Worm (Caenorhabditis elegans) whole organism, L1 larva: ENCODE data around the gene nlp-67.

ENCODE experiments used
- aha-1 ChIP-seq: fragments of 150-350 bp; optimal IDR thresholded peaks from 2 replicates; lab custom pipeline; 2014; ENCODE audit warnings: missing biosample characterization, missing genetic modification characterization
- ama-1 ChIP-seq: fragments of 150-350 bp; optimal IDR thresholded peaks from 2 replicates; lab custom pipeline; 2014
- ceh-63 ChIP-seq: fragments of 200-800 bp; sonication (Bioruptor generic); optimal IDR thresholded peaks from 2 replicates; lab custom pipeline; 2018; ENCODE audit warnings: mild to moderate bottlenecking, missing genetic modification characterization, missing compliant biosample characterization
- efl-1 ChIP-seq, 4 experiments: fragments of 150-350 bp; optimal IDR thresholded peaks in 3 of 4; peaks in 1 of 4; 1 replicate in 1 of 4; 2 replicates in 3 of 4; lab custom pipeline; 2014; ENCODE audit warnings: missing biosample characterization in 2 of 4, missing genetic modification characterization in 2 of 4, missing genetic modification reagents in 2 of 4
- nhr-11 ChIP-seq: fragments of 150-350 bp; optimal IDR thresholded peaks from 2 replicates; lab custom pipeline; 2014; ENCODE audit warnings: missing biosample characterization, missing genetic modification characterization
- nhr-28 ChIP-seq: fragments of 150-350 bp; optimal IDR thresholded peaks from 2 replicates; lab custom pipeline; 2014; ENCODE audit warnings: missing biosample characterization, missing genetic modification characterization
- pqm-1 ChIP-seq: sonication (generic microtip); optimal IDR thresholded peaks from 3 replicates; lab custom pipeline; 2017; ENCODE audit warnings: missing biosample characterization, missing genetic modification characterization
- zag-1 ChIP-seq: fragments of 150-350 bp; optimal IDR thresholded peaks from 2 replicates; lab custom pipeline; 2014; ENCODE audit warnings: missing biosample characterization, missing genetic modification characterization

DNA sequence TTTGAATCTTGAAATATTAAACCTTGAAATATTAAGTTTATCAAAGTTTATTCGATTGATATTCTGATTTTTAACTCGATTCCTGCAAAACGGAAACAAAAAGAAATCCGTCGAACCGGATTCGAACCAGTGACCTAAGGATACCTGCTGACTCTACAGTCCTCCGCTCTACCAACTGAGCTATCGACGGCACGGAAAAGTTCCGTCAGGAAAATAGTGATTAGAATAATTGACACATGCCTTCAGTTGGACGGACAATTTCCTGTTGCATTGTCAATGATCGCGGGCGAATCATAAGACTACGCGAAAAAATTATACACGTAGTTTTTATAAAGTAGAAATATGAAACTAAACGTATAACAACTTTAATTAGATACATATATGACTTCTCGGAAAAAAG lies 25.0 kb downstream of the nlp-67 start:
- no peak for TF ChIP-seq ceh-63 (GFP tag; lab: Kevin White, UChicago)
- TF ChIP-seq nhr-11 (tag; lab: Kevin White, UChicago): no peak
- TF ChIP-seq ama-1: no peak
- no peak for TF ChIP-seq aha-1 (tag; lab: Kevin White, UChicago)
- no peak for TF ChIP-seq zag-1 (tag; lab: Kevin White, UChicago)
- TF ChIP-seq efl-1 (optimal IDR thresholded peaks at IDR 0.05; lab: Kevin White, UChicago): no peak
- TF ChIP-seq efl-1 (GFP tag; optimal IDR thresholded peaks at IDR 0.05 in 1 of 2; lab: Kevin White, UChicago): no peak
- no peak for TF ChIP-seq pqm-1 (tag; lab: Kevin White, UChicago)
- TF ChIP-seq nhr-28 (tag; lab: Kevin White, UChicago): no peak
